Worm (Caenorhabditis elegans) whole organism, L4/young adult: ENCODE results near the gene qdpr-1.

Source experiments
- W03F9.2 ChIP-seq: fragments of 150-350 bp; optimal IDR thresholded peaks from 2 replicates; lab custom pipeline; 2014; ENCODE audit warnings: missing biosample characterization, missing genetic modification characterization
- him-1 ChIP-seq: sonication (generic microtip); optimal IDR thresholded peaks from 2 replicates; lab custom pipeline; 2016; ENCODE audit warnings: missing genotype, missing genetic modification reagents, missing genetic modification characterization, missing compliant biosample characterization

ce11 chrIII:13380196-13380595 lies 13.5 kb upstream of the qdpr-1 start, which contains the start of gene T03F6.6:
- no peak for TF ChIP-seq him-1 (tag; lab: Kevin White, UChicago)
- no peak for TF ChIP-seq W03F9.2 (tag; lab: Kevin White, UChicago)
